Worm (Caenorhabditis elegans): ENCODE data around the gene rps-16.

DNA sequence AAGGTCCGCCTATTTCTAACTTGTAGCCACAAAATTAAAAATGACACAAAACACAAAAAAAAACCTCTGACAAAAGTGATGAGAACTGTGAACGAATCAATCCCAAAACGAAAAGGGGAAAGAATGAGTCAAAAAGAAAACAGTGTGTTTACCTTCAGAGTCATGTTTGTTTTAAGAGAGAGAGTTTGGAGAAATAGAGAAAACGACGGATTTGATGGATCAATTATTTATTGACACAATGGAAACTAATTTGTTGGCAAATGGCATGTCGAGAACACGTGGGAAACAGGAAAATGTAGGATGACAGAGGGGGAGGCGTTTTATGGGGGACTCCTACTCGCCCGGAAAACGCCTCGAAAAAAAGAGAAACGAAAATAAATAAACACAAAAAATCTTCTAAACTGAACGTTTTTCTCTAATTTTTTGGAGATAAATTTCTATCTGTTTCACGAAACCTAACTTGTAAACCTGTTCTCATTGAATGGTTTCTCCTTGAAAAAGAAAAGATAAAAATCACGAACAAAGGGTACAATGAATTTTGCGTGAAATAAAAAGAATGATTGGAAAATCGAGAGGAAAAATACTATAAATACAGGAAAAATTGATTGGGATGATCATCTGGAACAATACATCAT lies 16.6 kb upstream of the rps-16 start:
- no peak for TF ChIP-seq nfya-1 (tag; optimal IDR thresholded peaks at IDR 0.05; ENCODE audit: insufficient read depth)
- no peak for TF ChIP-seq pqm-1 (tag; optimal IDR thresholded peaks at IDR 0.05)
- no peak for TF ChIP-seq unc-62 (GFP tag; optimal IDR thresholded peaks at IDR 0.05)
- TF ChIP-seq daf-12 (tag; optimal IDR thresholded peaks at IDR 0.05), result no peak

Data from whole organism, L3 larva.